Worm (Caenorhabditis elegans) whole organism, early embryonic: ENCODE results near the gene islo-1.

Source experiments
- F13C5.2 ChIP-seq: sonication (generic microtip); optimal IDR thresholded peaks from 2 replicates; lab custom pipeline; 2017; ENCODE audit warnings: mild to moderate bottlenecking, missing genetic modification characterization, inconsistent platforms, missing compliant biosample characterization
- aly-1 ChIP-seq: sonication (generic microtip); optimal IDR thresholded peaks from 2 replicates; lab custom pipeline; 2016; ENCODE audit warnings: missing genetic modification characterization, missing compliant biosample characterization
- ama-1 ChIP-seq: fragments of 150-350 bp; optimal IDR thresholded peaks from 2 replicates; lab custom pipeline; 2014
- ceh-13 ChIP-seq: fragments of 200-800 bp; sonication (Bioruptor generic); optimal IDR thresholded peaks from 2 replicates; lab custom pipeline; 2018; ENCODE audit warnings: mild to moderate bottlenecking, missing genetic modification characterization, missing compliant biosample characterization
- ceh-36 ChIP-seq: sonication (generic microtip); optimal IDR thresholded peaks from 2 replicates; lab custom pipeline; 2016; ENCODE audit warnings: missing genetic modification characterization, inconsistent platforms, missing compliant biosample characterization
- flt-1 ChIP-seq: fragments of 200-800 bp; sonication (Bioruptor generic); IDR thresholded peaks from 2 replicates; pipeline ENCODE4 v1.3.6; 2022; ENCODE audit warnings: missing genetic modification characterization, missing compliant biosample characterization
- hmbx-1 ChIP-seq: sonication (generic microtip); optimal IDR thresholded peaks from 2 replicates; lab custom pipeline; 2016; ENCODE audit warnings: mild to moderate bottlenecking, missing genetic modification characterization, missing compliant biosample characterization
- hmg-4 ChIP-seq: fragments of 200-800 bp; sonication (Bioruptor generic); optimal IDR thresholded peaks from 2 replicates; lab custom pipeline; 2018; ENCODE audit warnings: mild to moderate bottlenecking, missing genetic modification characterization, missing compliant biosample characterization
- hnd-1 ChIP-seq: sonication (generic microtip); optimal IDR thresholded peaks from 2 replicates; lab custom pipeline; 2016; ENCODE audit warnings: missing genetic modification characterization, missing compliant biosample characterization
- scrt-1 ChIP-seq: fragments of 200-800 bp; sonication (Bioruptor generic); IDR thresholded peaks from 2 replicates; pipeline ENCODE4 v1.3.6; 2022; ENCODE audit warnings: missing genetic modification characterization, missing compliant biosample characterization
- sea-1 ChIP-seq: fragments of 200-800 bp; sonication (Bioruptor generic); conservative IDR thresholded peaks from 2 replicates; pipeline ENCODE4 v1.3.6; 2022; ENCODE audit warnings: missing genetic modification characterization, missing compliant biosample characterization
- tbx-11 ChIP-seq: fragments of 200-800 bp; sonication (Bioruptor generic); IDR thresholded peaks from 2 replicates; pipeline ENCODE4 v1.3.6; 2022; ENCODE audit warnings: missing genetic modification characterization, missing compliant biosample characterization
- tbx-37 ChIP-seq: fragments of 200-800 bp; sonication (Bioruptor generic); conservative IDR thresholded peaks from 2 replicates; pipeline ENCODE4 v1.3.6; 2022; ENCODE audit warnings: missing genetic modification reagents, missing genetic modification characterization, missing compliant biosample characterization
- tra-4 ChIP-seq: sonication (generic microtip); optimal IDR thresholded peaks from 2 replicates; lab custom pipeline; 2017; ENCODE audit warnings: missing genetic modification characterization, missing compliant biosample characterization

- TF ChIP-seq ama-1 (lab: Kevin White, UChicago) (no peak), ceh-36 (no peak), hmbx-1 (tag; lab: Kevin White, UChicago) (no peak), aly-1 (tag; lab: Kevin White, UChicago) (no peak), tbx-11 (GFP tag; lab: Robert Waterston, UW) (no peak), flt-1 (no peak), tra-4 (tag; lab: Kevin White, UChicago) (no peak), hnd-1 (no peak), sea-1 (GFP tag; lab: Robert Waterston, UW) (no peak), scrt-1 (no peak), F13C5.2 (tag; lab: Kevin White, UChicago) (no peak), ceh-13 (GFP tag; lab: Kevin White, UChicago) (no peak), tbx-37 (GFP tag; lab: Robert Waterston, UW) (no peak), hmg-4 (no peak)
Observed at ce11 chrIV:8138984-8139383, 2.8 kb downstream of the islo-1 start, which contains the start of gene pmk-3.
